Worm (Caenorhabditis elegans) whole organism, young adult: ENCODE results near the gene isw-1.

Source experiments
- B0019.2 ChIP-seq: fragments of 200-800 bp; sonication (Bioruptor generic); conservative IDR thresholded peaks from 2 replicates; pipeline ENCODE4 v1.3.6; 2022; ENCODE audit warnings: missing genetic modification reagents, missing genetic modification characterization, missing compliant biosample characterization
- B0261.1 ChIP-seq: sonication (generic microtip); optimal IDR thresholded peaks from 2 replicates; lab custom pipeline; 2016; ENCODE audit warnings: mild to moderate bottlenecking, missing genetic modification characterization, moderate library complexity, missing compliant biosample characterization
- F23B12.7 ChIP-seq: sonication (generic microtip); optimal IDR thresholded peaks from 2 replicates; lab custom pipeline; 2017; ENCODE audit warnings: missing genetic modification characterization, mild to moderate bottlenecking, missing compliant biosample characterization, antibody characterized with exemption, moderate library complexity; ENCODE audit not compliant: insufficient read depth
- F57A8.1 ChIP-seq: fragments of 200-800 bp; sonication (Bioruptor generic); optimal IDR thresholded peaks from 2 replicates; lab custom pipeline; 2018; ENCODE audit warnings: mild to moderate bottlenecking, missing genetic modification characterization, moderate library complexity, missing compliant biosample characterization
- Y53G8AR.9 ChIP-seq: fragments of 200-800 bp; sonication (Bioruptor generic); conservative IDR thresholded peaks from 2 replicates; pipeline ENCODE4 v1.3.6; 2022; ENCODE audit warnings: missing genetic modification reagents, missing genetic modification characterization, missing compliant biosample characterization
- Y67H2A.10 ChIP-seq: fragments of 200-800 bp; sonication (Bioruptor generic); conservative IDR thresholded peaks from 2 replicates; pipeline ENCODE4 v1.3.6; 2022; ENCODE audit warnings: missing genetic modification reagents, missing genetic modification characterization, missing compliant biosample characterization
- athp-1 ChIP-seq: sonication (generic microtip); optimal IDR thresholded peaks from 2 replicates; lab custom pipeline; 2017; ENCODE audit warnings: mild to moderate bottlenecking, missing genetic modification characterization, missing compliant biosample characterization
- attf-3 ChIP-seq: fragments of 200-800 bp; sonication (Bioruptor generic); conservative IDR thresholded peaks from 2 replicates; pipeline ENCODE4 v1.3.6; 2022; ENCODE audit warnings: missing genetic modification reagents, missing genetic modification characterization, missing compliant biosample characterization
- attf-5 ChIP-seq: fragments of 200-800 bp; sonication (Bioruptor generic); optimal IDR thresholded peaks from 2 replicates; lab custom pipeline; 2018; ENCODE audit warnings: mild to moderate bottlenecking, missing genetic modification characterization, missing compliant biosample characterization
- bed-1 ChIP-seq: fragments of 200-800 bp; sonication (Bioruptor generic); IDR thresholded peaks from 2 replicates; pipeline ENCODE4 v1.3.6; 2022; ENCODE audit warnings: missing genetic modification reagents, missing genetic modification characterization, missing compliant biosample characterization
- ceh-40 ChIP-seq: fragments of 200-800 bp; sonication (Bioruptor generic); IDR thresholded peaks from 2 replicates; pipeline ENCODE4 v1.3.6; 2022; ENCODE audit warnings: missing genetic modification characterization, missing compliant biosample characterization
- ceh-79 ChIP-seq: sonication (generic microtip); optimal IDR thresholded peaks from 2 replicates; lab custom pipeline; 2017; ENCODE audit warnings: mild to moderate bottlenecking, missing genetic modification characterization, missing compliant biosample characterization
- ceh-91 ChIP-seq: fragments of 200-800 bp; sonication (Bioruptor generic); IDR thresholded peaks from 2 replicates; pipeline ENCODE4 v1.3.6; 2022; ENCODE audit warnings: missing genetic modification reagents, missing genetic modification characterization, missing compliant biosample characterization
- die-1 ChIP-seq: sonication (generic microtip); optimal IDR thresholded peaks from 2 replicates; lab custom pipeline; 2016; ENCODE audit warnings: missing genotype, mild to moderate bottlenecking, missing genetic modification characterization, missing compliant biosample characterization
- dox-1 ChIP-seq: fragments of 200-800 bp; sonication (Bioruptor generic); IDR thresholded peaks from 2 replicates; pipeline ENCODE4 v1.3.6; 2022; ENCODE audit warnings: missing genetic modification reagents, missing genetic modification characterization, missing compliant biosample characterization
- dpl-1 ChIP-seq: fragments of 150-350 bp; optimal IDR thresholded peaks from 2 replicates; lab custom pipeline; 2014; ENCODE audit warnings: missing biosample characterization, missing genetic modification reagents, missing genetic modification characterization
- egl-18 ChIP-seq: fragments of 200-800 bp; sonication (Bioruptor generic); IDR thresholded peaks from 2 replicates; pipeline ENCODE4 v1.3.6; 2022; ENCODE audit warnings: missing genetic modification reagents, missing genetic modification characterization, missing compliant biosample characterization
- egl-44 ChIP-seq: fragments of 200-800 bp; sonication (Bioruptor generic); IDR thresholded peaks from 2 replicates; pipeline ENCODE4 v1.3.6; 2022; ENCODE audit warnings: missing genetic modification reagents, missing genetic modification characterization, missing compliant biosample characterization
- egrh-3 ChIP-seq: fragments of 200-800 bp; sonication (Bioruptor generic); IDR thresholded peaks from 2 replicates; pipeline ENCODE4 v1.3.6; 2022; ENCODE audit warnings: missing genetic modification reagents, missing genetic modification characterization, missing compliant biosample characterization
- hlh-26 ChIP-seq: fragments of 200-800 bp; sonication (Bioruptor generic); conservative IDR thresholded peaks from 2 replicates; pipeline ENCODE4 v1.3.6; 2022; ENCODE audit warnings: missing genetic modification reagents, missing genetic modification characterization, missing compliant biosample characterization
- hmg-1.2 ChIP-seq: fragments of 200-800 bp; sonication (Bioruptor generic); IDR thresholded peaks from 2 replicates; pipeline ENCODE4 v1.3.6; 2022; ENCODE audit warnings: missing genetic modification reagents, missing genetic modification characterization, missing compliant biosample characterization
- hmg-20 ChIP-seq: fragments of 200-800 bp; sonication (Bioruptor generic); IDR thresholded peaks from 2 replicates; pipeline ENCODE4 v1.3.6; 2022; ENCODE audit warnings: missing genetic modification reagents, missing genetic modification characterization, missing compliant biosample characterization
- lin-35 ChIP-seq, 3 experiments: fragments of 150-350 bp in 2 of 3; sonication (generic microtip) in 1 of 3; optimal IDR thresholded peaks; 2 replicates each; lab custom pipeline; 2014 to 2018; ENCODE audit warnings: missing biosample characterization in 3 of 3, missing genetic modification characterization in 3 of 3, missing genetic modification reagents in 3 of 3
- lin-40 ChIP-seq: sonication (generic microtip); optimal IDR thresholded peaks from 2 replicates; lab custom pipeline; 2016; ENCODE audit warnings: missing genetic modification characterization, mild to moderate bottlenecking, missing compliant biosample characterization, missing genotype, missing genetic modification reagents
- lsl-1 ChIP-seq: fragments of 200-800 bp; sonication (Bioruptor generic); optimal IDR thresholded peaks from 2 replicates; lab custom pipeline; 2018; ENCODE audit warnings: mild to moderate bottlenecking, missing genetic modification characterization, moderate library complexity, missing compliant biosample characterization
- madf-6 ChIP-seq: fragments of 200-800 bp; sonication (Bioruptor generic); IDR thresholded peaks from 2 replicates; pipeline ENCODE4 v1.3.6; 2022; ENCODE audit warnings: missing genetic modification reagents, missing genetic modification characterization, missing compliant biosample characterization
- madf-8 ChIP-seq: fragments of 200-800 bp; sonication (Bioruptor generic); conservative IDR thresholded peaks from 2 replicates; pipeline ENCODE4 v1.3.6; 2022; ENCODE audit warnings: missing genetic modification reagents, missing genetic modification characterization, missing compliant biosample characterization
- mes-4 ChIP-seq: sonication (generic microtip); optimal IDR thresholded peaks from 2 replicates; lab custom pipeline; 2016; ENCODE audit warnings: missing genotype, missing genetic modification characterization, missing compliant biosample characterization
- nfya-2 ChIP-seq: fragments of 200-800 bp; sonication (Bioruptor generic); IDR thresholded peaks from 2 replicates; pipeline ENCODE4 v1.3.6; 2022; ENCODE audit warnings: missing genetic modification reagents, missing genetic modification characterization, missing compliant biosample characterization
- nhr-80 ChIP-seq: sonication (generic microtip); optimal IDR thresholded peaks from 2 replicates; lab custom pipeline; 2016; ENCODE audit warnings: missing genetic modification characterization, missing compliant biosample characterization
- nhr-90 ChIP-seq: sonication (generic microtip); optimal IDR thresholded peaks from 2 replicates; lab custom pipeline; 2016; ENCODE audit warnings: missing genotype, mild to moderate bottlenecking, missing genetic modification characterization, missing compliant biosample characterization
- pbrm-1 ChIP-seq: fragments of 200-800 bp; sonication (Bioruptor generic); IDR thresholded peaks from 2 replicates; pipeline ENCODE4 v1.3.6; 2022; ENCODE audit warnings: missing genetic modification reagents, missing genetic modification characterization, missing compliant biosample characterization
- pha-4 ChIP-seq: fragments of 150-350 bp; sonication (generic microtip); optimal IDR thresholded peaks from 2 replicates; lab custom pipeline; 2014; ENCODE audit warnings: missing biosample characterization, missing genetic modification reagents, missing genetic modification characterization
- rcor-1 ChIP-seq: fragments of 200-800 bp; sonication (Bioruptor generic); IDR thresholded peaks from 2 replicates; pipeline ENCODE4 v1.3.6; 2022; ENCODE audit warnings: missing genetic modification reagents, missing genetic modification characterization, missing compliant biosample characterization
- snpc-1.3 ChIP-seq: sonication (generic microtip); optimal IDR thresholded peaks from 2 replicates; lab custom pipeline; 2017; ENCODE audit warnings: missing genetic modification characterization, mild to moderate bottlenecking, missing compliant biosample characterization, antibody characterized with exemption, moderate library complexity, missing genotype, missing genetic modification reagents; ENCODE audit not compliant: insufficient read depth
- zfh-2 ChIP-seq: fragments of 200-800 bp; sonication (Bioruptor generic); conservative IDR thresholded peaks from 2 replicates; pipeline ENCODE4 v1.3.6; 2022; ENCODE audit warnings: missing genetic modification reagents, missing genetic modification characterization, missing compliant biosample characterization
- ztf-6 ChIP-seq: fragments of 200-800 bp; sonication (Bioruptor generic); IDR thresholded peaks from 2 replicates; pipeline ENCODE4 v1.3.6; 2022; ENCODE audit warnings: missing genetic modification reagents, missing genetic modification characterization, missing compliant biosample characterization

Gene isw-1

DNA sequence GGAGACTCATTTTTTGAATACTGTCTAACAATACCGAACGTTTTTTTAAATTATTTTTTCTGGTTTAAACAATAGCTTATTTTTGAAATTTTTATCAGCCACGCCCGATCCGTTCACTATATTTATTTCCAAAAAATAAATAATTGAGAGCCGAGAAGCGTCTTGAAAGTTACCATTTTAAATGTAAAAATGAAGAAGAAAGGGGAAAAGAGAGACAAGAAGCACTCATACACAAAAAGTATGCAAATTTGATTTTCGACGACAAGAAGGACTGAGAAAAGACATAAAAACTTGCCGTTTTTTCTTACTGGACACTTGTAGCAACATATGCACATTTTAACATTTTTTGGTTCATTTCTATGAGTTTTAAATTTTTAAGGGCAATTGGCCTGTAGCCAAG, 28.1 kb downstream of the isw-1 start:
- no peak for TF ChIP-seq ceh-40 (GFP tag; lab: Robert Waterston, UW)
- no peak for TF ChIP-seq attf-3 (GFP tag; lab: Robert Waterston, UW)
- no peak for TF ChIP-seq nfya-2 (GFP tag; lab: Robert Waterston, UW)

DNA sequence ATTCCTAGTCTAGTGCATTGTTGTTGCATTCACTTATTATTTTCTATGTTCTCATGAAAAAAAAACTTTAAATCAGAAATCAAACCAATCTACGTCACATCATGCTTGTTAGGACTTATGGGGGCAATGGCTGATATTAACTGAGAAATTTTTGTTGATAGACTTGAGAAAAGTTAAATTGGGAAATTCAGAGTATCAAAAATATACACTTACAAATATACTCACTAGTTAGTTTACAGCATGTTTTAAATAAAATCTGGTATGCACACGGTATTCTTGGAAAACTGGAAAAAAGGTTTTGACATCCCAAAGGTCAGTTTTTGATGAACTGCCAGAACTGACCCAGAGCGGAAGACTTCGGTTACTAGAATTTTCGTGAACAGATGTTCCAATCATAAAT, 28.9 kb downstream of the isw-1 start:
- TF ChIP-seq attf-5 (no peak), zfh-2 (GFP tag; lab: Robert Waterston, UW) (no peak), snpc-1.3 (tag; lab: Kevin White, UChicago) (no peak)

DNA sequence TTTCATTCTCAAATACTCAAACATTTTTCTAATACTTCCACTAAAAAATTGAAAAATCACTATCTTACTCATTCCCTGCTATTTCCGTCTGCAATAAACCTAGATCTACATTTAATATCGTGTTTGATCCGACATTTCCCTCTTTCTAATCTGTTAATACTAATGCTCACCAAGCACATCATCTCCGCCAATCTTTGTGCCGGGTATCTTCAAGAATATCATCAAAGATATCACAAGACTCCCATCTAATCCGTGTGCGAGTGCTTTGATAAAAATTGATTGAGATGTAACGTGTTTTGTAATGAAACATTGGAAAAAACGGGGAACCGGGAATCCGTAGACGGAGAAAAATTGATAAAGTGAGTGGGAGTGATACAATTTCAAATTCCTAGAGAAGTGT, 30.6 kb downstream of the isw-1 start:
- no peak for TF ChIP-seq hmg-1.2 (GFP tag; lab: Robert Waterston, UW)
- no peak for TF ChIP-seq egl-44 (GFP tag; lab: Robert Waterston, UW)
- no peak for TF ChIP-seq F57A8.1 (GFP tag; lab: Kevin White, UChicago)
- TF ChIP-seq egl-18 (GFP tag; lab: Robert Waterston, UW), result no peak
- no peak for TF ChIP-seq B0261.1 (tag; lab: Kevin White, UChicago)
- TF ChIP-seq bed-1 (GFP tag; lab: Robert Waterston, UW), result no peak
- no peak for TF ChIP-seq athp-1 (tag; lab: Kevin White, UChicago)
- no peak for TF ChIP-seq madf-6 (GFP tag; lab: Robert Waterston, UW)
- no peak for TF ChIP-seq hmg-20
- no peak for TF ChIP-seq lsl-1 (GFP tag; lab: Kevin White, UChicago)
- no peak for TF ChIP-seq mes-4 (tag; lab: Kevin White, UChicago)
- no peak for TF ChIP-seq pbrm-1 (GFP tag; lab: Robert Waterston, UW)
- TF ChIP-seq lin-35 (GFP tag; optimal IDR thresholded peaks at IDR 0.05; lab: Kevin White, UChicago), result no peak

DNA sequence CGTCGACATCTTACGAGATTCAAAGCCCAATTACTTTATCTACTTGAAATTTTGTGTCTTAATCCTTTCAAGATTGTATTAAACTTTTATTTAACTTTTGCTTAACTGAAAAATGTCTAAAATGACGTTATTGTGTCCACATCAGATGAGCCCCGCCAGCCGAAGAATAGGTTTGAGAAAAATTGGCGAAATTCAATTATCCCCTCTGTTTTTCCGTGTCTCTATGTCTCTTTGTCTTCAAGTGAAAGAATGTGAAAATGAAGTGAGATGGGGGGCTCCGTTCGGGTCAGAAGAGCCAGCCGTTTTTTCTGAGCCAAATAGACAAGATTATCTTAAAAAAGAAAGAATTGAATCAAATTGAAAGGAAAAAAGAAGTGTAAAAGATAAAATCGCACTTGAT, 32.6 kb downstream of the isw-1 start:
- no peak for TF ChIP-seq lin-40
- no peak for TF ChIP-seq ceh-79 (tag; lab: Kevin White, UChicago)
- no peak for TF ChIP-seq ztf-6
- TF ChIP-seq Y67H2A.10 (GFP tag; lab: Robert Waterston, UW), result no peak
- TF ChIP-seq nhr-90 (tag; lab: Kevin White, UChicago), result no peak
- TF ChIP-seq die-1, result no peak
- TF ChIP-seq, all 124 proteins: peak for 0

DNA sequence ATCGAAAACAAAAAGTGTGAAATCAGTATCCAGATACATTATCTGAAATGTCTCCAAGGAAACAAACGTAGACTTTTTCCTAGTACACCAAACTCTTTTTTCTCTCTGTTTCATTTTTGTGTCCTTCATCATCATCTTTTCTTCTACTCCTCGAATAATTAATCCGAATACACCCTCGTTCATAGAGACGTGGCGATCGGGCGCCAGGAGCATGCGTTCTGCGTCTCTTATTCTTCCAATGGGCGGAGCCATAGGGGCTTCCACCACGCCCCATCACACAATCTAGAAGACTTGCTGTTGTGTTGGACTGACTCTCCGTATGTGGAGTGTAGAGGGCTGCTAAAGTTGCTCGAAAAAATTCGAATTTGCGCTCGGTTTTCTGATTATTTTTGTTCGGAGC, 34.4 kb downstream of the isw-1 start, which contains the start of gene rbf-1:
rbf-1 (plus strand) TSS at position 301 of the 400 bp plus-strand sequence.
- TF ChIP-seq Y53G8AR.9, result no peak
- TF ChIP-seq ceh-91 (GFP tag; lab: Robert Waterston, UW), result no peak
- TF ChIP-seq nfya-2 (GFP tag; lab: Robert Waterston, UW), result no peak
- TF ChIP-seq hlh-26 (GFP tag; lab: Robert Waterston, UW), result no peak
- TF ChIP-seq F23B12.7, result no peak
- TF ChIP-seq pha-4 (tag; lab: Kevin White, UChicago), result no peak
- TF ChIP-seq dpl-1 (GFP tag; lab: Kevin White, UChicago), result no peak
- no peak for TF ChIP-seq madf-6 (GFP tag; lab: Robert Waterston, UW)
- no peak for TF ChIP-seq nhr-80 (tag; lab: Kevin White, UChicago)
- TF ChIP-seq B0019.2 (GFP tag; lab: Robert Waterston, UW), result no peak
- no peak for TF ChIP-seq egrh-3
- TF ChIP-seq rcor-1 (GFP tag; lab: Robert Waterston, UW), result no peak
- TF ChIP-seq dox-1, result no peak
- no peak for TF ChIP-seq madf-8
